Worm (Caenorhabditis elegans) whole organism, L3 larva: ENCODE data around the gene osta-3.

Experiments used
- R02D3.7 ChIP-seq: fragments of 150-350 bp; optimal IDR thresholded peaks from 2 replicates; lab custom pipeline; 2014; ENCODE audit warnings: missing biosample characterization, missing genetic modification characterization
- aly-2 ChIP-seq: fragments of 150-350 bp; optimal IDR thresholded peaks from 2 replicates; lab custom pipeline; 2014; ENCODE audit warnings: missing biosample characterization, missing genetic modification characterization
- ceh-16 ChIP-seq: sonication (generic microtip); optimal IDR thresholded peaks from 2 replicates; lab custom pipeline; 2017; ENCODE audit warnings: missing biosample characterization, missing genetic modification characterization
- ceh-28 ChIP-seq: fragments of 150-350 bp; optimal IDR thresholded peaks from 2 replicates; lab custom pipeline; 2014; ENCODE audit warnings: missing biosample characterization, missing genetic modification reagents, missing genetic modification characterization
- ceh-82 ChIP-seq: fragments of 150-350 bp; optimal IDR thresholded peaks from 2 replicates; lab custom pipeline; 2014; ENCODE audit warnings: missing biosample characterization, missing genetic modification characterization
- daf-12 ChIP-seq: fragments of 150-350 bp; optimal IDR thresholded peaks from 2 replicates; lab custom pipeline; 2014; ENCODE audit warnings: missing biosample characterization, missing genetic modification reagents, missing genetic modification characterization
- egl-27 ChIP-seq: sonication (generic microtip); optimal IDR thresholded peaks from 4 replicates; lab custom pipeline; 2017; ENCODE audit warnings: missing biosample characterization, missing genetic modification reagents, missing genetic modification characterization
- egl-5 ChIP-seq: fragments of 150-350 bp; optimal IDR thresholded peaks from 2 replicates; lab custom pipeline; 2017; ENCODE audit warnings: missing biosample characterization, missing genetic modification reagents, missing genetic modification characterization, inconsistent platforms
- elt-2 ChIP-seq: sonication (generic microtip); optimal IDR thresholded peaks from 2 replicates; lab custom pipeline; 2016; ENCODE audit warnings: missing genetic modification reagents, mild to moderate bottlenecking, missing genetic modification characterization, missing compliant biosample characterization
- elt-3 ChIP-seq, 3 experiments: fragments of 150-350 bp in 1 of 3; sonication (generic microtip) in 2 of 3; optimal IDR thresholded peaks; 2 replicates in 2 of 3; 4 replicates in 1 of 3; lab custom pipeline; 2014 to 2017; ENCODE audit warnings: missing biosample characterization in 3 of 3, missing genetic modification characterization in 3 of 3
- eor-1 ChIP-seq, 2 experiments: fragments of 150-350 bp; optimal IDR thresholded peaks; 2 replicates each; lab custom pipeline; 2014 to 2018; ENCODE audit warnings: missing biosample characterization in 2 of 2, missing genetic modification characterization in 2 of 2
- fkh-2 ChIP-seq: fragments of 150-350 bp; optimal IDR thresholded peaks from 2 replicates; lab custom pipeline; 2014; ENCODE audit warnings: missing biosample characterization, missing genetic modification reagents, missing genetic modification characterization
- fos-1 ChIP-seq: fragments of 150-350 bp; optimal IDR thresholded peaks from 2 replicates; lab custom pipeline; 2014; ENCODE audit warnings: missing biosample characterization, missing genetic modification characterization
- hmg-11 ChIP-seq: sonication (generic microtip); optimal IDR thresholded peaks from 2 replicates; lab custom pipeline; 2016; ENCODE audit warnings: missing genetic modification characterization, missing compliant biosample characterization
- jun-1 ChIP-seq: fragments of 150-350 bp; optimal IDR thresholded peaks from 2 replicates; lab custom pipeline; 2014; ENCODE audit warnings: missing biosample characterization, missing genetic modification reagents, missing genetic modification characterization
- mml-1 ChIP-seq: fragments of 150-350 bp; sonication (generic microtip); optimal IDR thresholded peaks from 3 replicates; lab custom pipeline; 2014; ENCODE audit warnings: missing biosample characterization, missing genetic modification characterization
- nfya-1 ChIP-seq: sonication (generic microtip); optimal IDR thresholded peaks from 2 replicates; lab custom pipeline; 2017; ENCODE audit warnings: missing genetic modification characterization, mild to moderate bottlenecking, missing compliant biosample characterization, antibody characterized with exemption, moderate library complexity; ENCODE audit not compliant: insufficient read depth
- nhr-11 ChIP-seq: fragments of 150-350 bp; optimal IDR thresholded peaks from 2 replicates; lab custom pipeline; 2014; ENCODE audit warnings: missing biosample characterization, missing genetic modification characterization
- nhr-12 ChIP-seq: fragments of 150-350 bp; optimal IDR thresholded peaks from 2 replicates; lab custom pipeline; 2014; ENCODE audit warnings: missing biosample characterization, missing genetic modification characterization
- nhr-23 ChIP-seq: fragments of 150-350 bp; optimal IDR thresholded peaks from 2 replicates; lab custom pipeline; 2014; ENCODE audit warnings: missing biosample characterization, missing genetic modification reagents, missing genetic modification characterization
- nhr-28 ChIP-seq: fragments of 150-350 bp; optimal IDR thresholded peaks from 2 replicates; lab custom pipeline; 2014; ENCODE audit warnings: missing biosample characterization, missing genetic modification characterization
- nhr-43 ChIP-seq: sonication (generic microtip); optimal IDR thresholded peaks from 2 replicates; lab custom pipeline; 2016; ENCODE audit warnings: mild to moderate bottlenecking, missing genetic modification characterization, missing compliant biosample characterization; ENCODE audit not compliant: poor library complexity, severe bottlenecking
- nhr-67 ChIP-seq: fragments of 150-350 bp; optimal IDR thresholded peaks from 2 replicates; lab custom pipeline; 2014; ENCODE audit warnings: missing biosample characterization, missing genetic modification characterization
- nhr-76 ChIP-seq: fragments of 150-350 bp; sonication (generic microtip); optimal IDR thresholded peaks from 5 replicates; lab custom pipeline; 2014; ENCODE audit warnings: missing biosample characterization, missing genetic modification characterization
- pqm-1 ChIP-seq: fragments of 150-350 bp; optimal IDR thresholded peaks from 2 replicates; lab custom pipeline; 2017; ENCODE audit warnings: missing biosample characterization, missing genetic modification characterization, inconsistent platforms
- snpc-4 ChIP-seq: fragments of 150-350 bp; optimal IDR thresholded peaks from 2 replicates; lab custom pipeline; 2014; ENCODE audit warnings: missing biosample characterization, missing genetic modification characterization
- unc-39 ChIP-seq: sonication (generic microtip); optimal IDR thresholded peaks from 4 replicates; lab custom pipeline; 2017; ENCODE audit warnings: missing biosample characterization, missing genetic modification characterization
- unc-62 ChIP-seq: fragments of 150-350 bp; sonication (generic microtip); optimal IDR thresholded peaks from 4 replicates; lab custom pipeline; 2014; ENCODE audit warnings: missing biosample characterization, missing genetic modification reagents, missing genetic modification characterization
- ztf-11 ChIP-seq: fragments of 150-350 bp; optimal IDR thresholded peaks from 2 replicates; lab custom pipeline; 2014; ENCODE audit warnings: missing biosample characterization, missing genetic modification characterization
- ztf-4 ChIP-seq: fragments of 150-350 bp; optimal IDR thresholded peaks from 2 replicates; lab custom pipeline; 2014; ENCODE audit warnings: missing biosample characterization, missing genetic modification characterization

The osta-3 gene

ce11 chrII:14825413-14825812, 13.1 kb downstream of the osta-3 start:
- TF ChIP-seq ztf-11 (tag; lab: Kevin White, UChicago) (no peak), egl-27 (tag; lab: Kevin White, UChicago) (no peak), nhr-43 (tag; lab: Kevin White, UChicago) (peak; percentile 75), nfya-1 (tag; lab: Kevin White, UChicago) (peak; percentile 23)
- TF ChIP-seq, all 47 proteins: peak for 2

ce11 chrII:14832055-14832454, 19.7 kb downstream of the osta-3 start:
- TF ChIP-seq nhr-43 (tag; lab: Kevin White, UChicago) (no peak), unc-39 (tag; lab: Kevin White, UChicago) (no peak), elt-2 (tag; lab: Kevin White, UChicago) (no peak), fkh-2 (tag; lab: Kevin White, UChicago) (no peak), egl-5 (tag; lab: Kevin White, UChicago) (no peak), mml-1 (tag; lab: Kevin White, UChicago) (no peak), jun-1 (tag; lab: Kevin White, UChicago) (no peak), nfya-1 (tag; lab: Kevin White, UChicago) (no peak), snpc-4 (tag; lab: Kevin White, UChicago) (no peak), ceh-28 (tag; lab: Kevin White, UChicago) (no peak), ztf-11 (tag; lab: Kevin White, UChicago) (no peak), pqm-1 (tag; lab: Kevin White, UChicago) (no peak), eor-1 (tag; optimal IDR thresholded peaks at IDR 0.05; lab: Kevin White, UChicago) (no peak), ztf-4 (tag; lab: Kevin White, UChicago) (no peak), R02D3.7 (tag; lab: Kevin White, UChicago) (no peak), nhr-12 (tag; lab: Kevin White, UChicago) (no peak), nhr-11 (tag; lab: Kevin White, UChicago) (no peak), nhr-67 (tag; lab: Kevin White, UChicago) (no peak)
- TF ChIP-seq, all 47 proteins: peak for 0

DNA sequence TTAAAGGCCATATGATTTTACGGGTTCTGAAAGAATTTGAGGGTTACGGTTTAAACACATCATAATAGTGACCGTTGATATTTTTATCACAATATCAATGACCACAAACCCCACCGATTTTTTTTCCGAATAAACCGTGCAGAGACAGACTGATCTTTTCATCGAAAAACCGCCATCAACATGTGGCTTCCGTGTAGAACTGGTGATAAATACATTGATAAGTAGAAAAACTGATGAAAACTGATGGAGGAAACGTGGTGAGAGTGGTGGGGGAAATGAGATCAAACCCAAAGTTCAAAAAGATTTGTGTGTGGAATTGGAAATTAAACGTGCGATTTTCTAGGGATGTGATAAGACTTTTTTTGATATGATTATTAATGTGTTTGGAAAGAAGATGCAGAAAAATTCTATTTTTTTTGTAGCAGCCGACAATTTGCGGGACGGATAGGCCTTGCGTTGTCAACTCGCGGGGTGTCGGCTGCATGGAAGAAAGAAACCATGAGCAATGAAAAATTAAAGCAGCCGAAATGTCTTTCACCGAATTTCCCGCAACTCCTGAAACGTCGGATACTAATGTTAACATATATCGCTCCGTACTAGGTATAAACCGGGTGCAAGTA, 26.4 kb downstream of the osta-3 start:
- peak in 1 of 3 experiments; percentile 29 for TF ChIP-seq elt-3 (tag; optimal IDR thresholded peaks at IDR 0.05; lab: Kevin White, UChicago)
- TF ChIP-seq eor-1 (tag; optimal IDR thresholded peaks at IDR 0.05; lab: Kevin White, UChicago) = no peak
- TF ChIP-seq nhr-43 (tag; lab: Kevin White, UChicago) = peak; percentile 57
- no peak for TF ChIP-seq hmg-11 (tag; lab: Kevin White, UChicago)
- TF ChIP-seq ztf-11 (tag; lab: Kevin White, UChicago) = no peak
- TF ChIP-seq nhr-76 (tag; lab: Kevin White, UChicago) = peak; percentile 38
- no peak for TF ChIP-seq nhr-67 (tag; lab: Kevin White, UChicago)
- no peak for TF ChIP-seq egl-5 (tag; lab: Kevin White, UChicago)
- TF ChIP-seq ceh-28 (tag; lab: Kevin White, UChicago) = peak; percentile 7
- TF ChIP-seq unc-62 (GFP tag; lab: Kevin White, UChicago) = no peak
- peak; percentile 67 for TF ChIP-seq nhr-23 (tag; lab: Kevin White, UChicago)
- TF ChIP-seq elt-2 (tag; lab: Kevin White, UChicago) = peak; percentile 3
- TF ChIP-seq, all 47 proteins: peak for 6

ce11 chrII:14841253-14841652, 28.9 kb downstream of the osta-3 start:
- TF ChIP-seq nhr-43 (tag; lab: Kevin White, UChicago) (peak; percentile 54), daf-12 (tag; lab: Kevin White, UChicago) (no peak), pqm-1 (tag; lab: Kevin White, UChicago) (no peak), R02D3.7 (tag; lab: Kevin White, UChicago) (no peak), aly-2 (tag; lab: Kevin White, UChicago) (no peak), ceh-82 (tag; lab: Kevin White, UChicago) (no peak), unc-39 (tag; lab: Kevin White, UChicago) (no peak), fos-1 (no peak)

- TF ChIP-seq ceh-28 (tag; lab: Kevin White, UChicago) = no peak
- no peak for TF ChIP-seq snpc-4 (tag; lab: Kevin White, UChicago)
- peak; percentile 18 for TF ChIP-seq nhr-23 (tag; lab: Kevin White, UChicago)
- no peak for TF ChIP-seq ceh-16 (tag; lab: Kevin White, UChicago)
- TF ChIP-seq nhr-28 = no peak
Observed at ce11 chrII:14843016-14843415, 30.7 kb downstream of the osta-3 start, which contains the start of gene cdh-7. Gene cdh-7 (plus strand): TSS chrII:14843229.
